Fruit fly (Drosophila melanogaster) whole organism, prepupa: ENCODE results near the gene ex.

Source experiments
- CG3032 ChIP-seq: fragments of 200-800 bp; optimal IDR thresholded peaks from 2 replicates; lab custom pipeline; 2019; ENCODE audit warnings: missing biosample characterization, mild to moderate bottlenecking, missing genetic modification characterization, moderate library complexity
- Eip78C ChIP-seq: fragments of 200-800 bp; sonication (Bioruptor generic); peaks from one replicate; lab custom pipeline; 2016; ENCODE audit warnings: missing biosample characterization, missing genetic modification characterization
- Ets96B ChIP-seq: fragments of 200-800 bp; optimal IDR thresholded peaks from 2 replicates; lab custom pipeline; 2019; ENCODE audit warnings: missing biosample characterization, mild to moderate bottlenecking, missing genetic modification characterization, moderate library complexity
- Gug ChIP-seq: fragments of 200-800 bp; sonication (Bioruptor generic); IDR thresholded peaks from 2 replicates; pipeline ENCODE4 v1.3.6; 2022; ENCODE audit warnings: missing biosample characterization, missing genetic modification characterization
- Hr39 ChIP-seq: fragments of 200-800 bp; sonication (Bioruptor generic); optimal IDR thresholded peaks from 2 replicates; lab custom pipeline; 2016; ENCODE audit warnings: missing biosample characterization, missing genetic modification characterization
- Lpt ChIP-seq: fragments of 200-800 bp; sonication (Bioruptor generic); optimal IDR thresholded peaks from 3 replicates; lab custom pipeline; 2016; ENCODE audit warnings: missing biosample characterization, missing genetic modification characterization
- fd59A ChIP-seq: fragments of 200-800 bp; sonication (Bioruptor generic); optimal IDR thresholded peaks from 2 replicates; lab custom pipeline; 2017; ENCODE audit warnings: missing biosample characterization, mild to moderate bottlenecking, missing genetic modification characterization, missing genetic modification reagents
- fd85E ChIP-seq: fragments of 200-800 bp; sonication (Bioruptor generic); optimal IDR thresholded peaks from 3 replicates; lab custom pipeline; 2016; ENCODE audit warnings: missing biosample characterization, missing genetic modification characterization
- pdm3 ChIP-seq: fragments of 200-800 bp; sonication (Bioruptor generic); optimal IDR thresholded peaks from 3 replicates; lab custom pipeline; 2016; ENCODE audit warnings: missing biosample characterization, missing genetic modification characterization
- salr ChIP-seq, 2 experiments: fragments of 200-800 bp; sonication (Bioruptor generic); optimal IDR thresholded peaks; 3 replicates each; lab custom pipeline; 2016 to 2018; ENCODE audit warnings: missing biosample characterization in 2 of 2, missing genetic modification characterization in 2 of 2, mild to moderate bottlenecking in 1 of 2

dm6 chr2L:483347-484280, 52.6 kb downstream of the ex start:
- TF ChIP-seq Hr39 (no peak), Lpt (no peak), Eip78C (GFP tag; lab: Kevin White, UChicago) (peak; percentile 66), Ets96B (tag; lab: Kevin White, UChicago) (peak; percentile 4), fd59A (no peak), salr (GFP tag; optimal IDR thresholded peaks at IDR 0.05; lab: Kevin White, UChicago) (no peak), CG3032 (tag; lab: Kevin White, UChicago) (no peak), pdm3 (GFP tag; lab: Kevin White, UChicago) (no peak), fd85E (GFP tag; lab: Kevin White, UChicago) (no peak), Gug (no peak)
